Worm (Caenorhabditis elegans): ENCODE data around the gene thoc-2.

The thoc-2 gene

ce11 chrIII:6380472-6380871, 12.6 kb downstream of the thoc-2 start, which contains the start of gene C16A3.5:
Gene C16A3.5, plus strand, starts transcription at chrIII:6380772.
- TF ChIP-seq nhr-76 (tag; optimal IDR thresholded peaks at IDR 0.05) = no peak
- no peak for TF ChIP-seq ztf-11 (tag; optimal IDR thresholded peaks at IDR 0.05)
- TF ChIP-seq unc-62 (GFP tag; optimal IDR thresholded peaks at IDR 0.05) = no peak
- TF ChIP-seq mep-1 (tag; optimal IDR thresholded peaks at IDR 0.05) = no peak

DNA sequence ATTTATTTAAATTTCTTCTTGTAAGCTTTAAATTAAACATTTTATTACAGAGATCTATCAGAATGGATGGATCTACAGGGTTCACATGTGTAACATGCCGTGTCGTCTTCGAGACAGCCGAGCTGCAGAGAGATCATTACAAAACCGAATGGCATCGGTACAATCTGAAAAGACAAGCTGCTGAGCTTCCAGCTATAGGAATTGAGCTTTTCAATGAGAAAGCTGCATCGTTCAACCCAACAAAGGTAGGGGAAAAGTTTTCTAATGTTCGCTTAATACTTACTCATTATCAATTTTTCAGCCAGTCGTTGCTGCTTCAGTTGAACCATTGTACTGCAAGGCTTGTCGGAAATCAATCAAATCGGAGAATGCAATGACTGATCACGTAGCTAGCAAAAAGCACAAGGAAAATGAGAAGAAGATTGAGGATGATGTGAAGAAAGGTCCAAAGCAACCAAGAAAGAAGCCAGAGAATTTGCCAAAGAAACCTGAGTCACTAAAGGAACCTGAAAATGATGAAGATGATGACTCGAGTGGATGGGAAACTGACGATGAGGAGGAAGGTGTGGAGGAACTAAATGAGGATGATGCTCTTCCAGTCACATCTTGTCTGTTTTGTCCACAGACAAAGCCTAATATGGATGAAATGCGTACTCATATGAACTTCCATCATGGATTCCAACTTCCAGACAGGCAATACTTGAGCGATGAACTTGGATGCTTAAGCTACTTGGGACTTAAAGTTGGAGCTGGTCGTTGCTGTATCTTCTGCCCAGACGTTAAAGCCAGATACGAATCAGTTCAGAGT, 13.9 kb downstream of the thoc-2 start, which contains the start of gene znf-622:
znf-622 (plus strand) TSS at position 51 of the 808 bp plus-strand sequence.
- TF ChIP-seq ceh-39 (tag; optimal IDR thresholded peaks at IDR 0.05) = no peak

DNA sequence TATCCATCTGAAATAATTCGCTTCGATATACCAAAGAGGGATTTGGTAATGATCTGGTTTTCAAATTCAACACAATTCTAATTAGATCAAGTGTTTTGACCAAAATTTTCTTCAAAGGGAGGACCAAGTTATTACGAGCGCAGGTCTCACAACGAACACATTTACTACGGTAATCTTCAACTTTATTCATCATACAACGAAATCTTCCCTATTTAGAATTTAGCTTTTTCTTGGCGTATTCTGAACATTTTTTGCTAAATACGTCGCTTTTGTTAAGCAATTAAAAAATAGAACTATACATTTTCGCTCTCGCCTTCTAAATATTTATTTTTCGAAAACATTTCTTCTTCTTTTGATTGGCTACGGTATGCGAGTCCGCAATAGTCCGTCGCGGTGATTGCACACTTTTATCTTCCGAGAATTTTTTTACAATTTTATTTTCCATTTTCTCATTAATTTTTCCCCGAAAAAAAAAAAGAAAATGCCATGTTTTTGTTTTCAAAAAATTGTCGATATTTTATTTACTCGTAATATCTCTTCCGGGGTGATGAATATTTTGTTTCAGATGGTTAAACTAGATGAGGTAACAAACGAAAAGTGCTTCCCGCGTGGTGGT, 15.3 kb downstream of the thoc-2 start, which contains the start of gene let-716:
let-716 (plus strand) TSS at position 566 of the 616 bp plus-strand sequence.
- TF ChIP-seq lsy-2 (tag; optimal IDR thresholded peaks at IDR 0.05) (peak; percentile 95), ces-1 (GFP tag; optimal IDR thresholded peaks at IDR 0.05) (no peak)

ce11 chrIII:6389533-6389932, 21.7 kb downstream of the thoc-2 start, which contains the start of gene C16A3.2:
Gene C16A3.2, plus strand, starts transcription at chrIII:6389833.
- no peak for TF ChIP-seq blmp-1 (tag; optimal IDR thresholded peaks at IDR 0.05)
- TF ChIP-seq nhr-237 (tag; optimal IDR thresholded peaks at IDR 0.05) = no peak
- no peak for TF ChIP-seq flh-1 (GFP tag; optimal IDR thresholded peaks at IDR 0.05)
- TF ChIP-seq mab-5 (tag; optimal IDR thresholded peaks at IDR 0.05) = no peak
- no peak for TF ChIP-seq lsy-2 (tag; optimal IDR thresholded peaks at IDR 0.05)
- no peak for TF ChIP-seq ham-2 (GFP tag; optimal IDR thresholded peaks at IDR 0.05)
- TF ChIP-seq hlh-1 (tag; optimal IDR thresholded peaks at IDR 0.05) = no peak
- TF ChIP-seq mls-2 (tag; optimal IDR thresholded peaks at IDR 0.05) = no peak
- TF ChIP-seq unc-39 (tag; optimal IDR thresholded peaks at IDR 0.05) = no peak
- no peak for TF ChIP-seq nhr-76 (tag; optimal IDR thresholded peaks at IDR 0.05)
- TF ChIP-seq elt-1 (tag; optimal IDR thresholded peaks at IDR 0.05; ENCODE audit: borderline replicate concordance, insufficient read depth) = no peak
- no peak for TF ChIP-seq ceh-39 (tag; optimal IDR thresholded peaks at IDR 0.05)
- TF ChIP-seq elt-3 (tag; optimal IDR thresholded peaks at IDR 0.05) = no peak
- TF ChIP-seq bed-3 (GFP tag; optimal IDR thresholded peaks at IDR 0.05) = no peak
- TF ChIP-seq tbx-8 (GFP tag; optimal IDR thresholded peaks at IDR 0.05) = no peak
- TF ChIP-seq sem-2 (GFP tag; optimal IDR thresholded peaks at IDR 0.05) = no peak
- no peak for TF ChIP-seq cnd-1 (tag; optimal IDR thresholded peaks at IDR 0.05)
- no peak for TF ChIP-seq ceh-83 (GFP tag; optimal IDR thresholded peaks at IDR 0.05)
- no peak for TF ChIP-seq ceh-43 (GFP tag; optimal IDR thresholded peaks at IDR 0.05)
- TF ChIP-seq ztf-11 (tag; optimal IDR thresholded peaks at IDR 0.05) = no peak

DNA sequence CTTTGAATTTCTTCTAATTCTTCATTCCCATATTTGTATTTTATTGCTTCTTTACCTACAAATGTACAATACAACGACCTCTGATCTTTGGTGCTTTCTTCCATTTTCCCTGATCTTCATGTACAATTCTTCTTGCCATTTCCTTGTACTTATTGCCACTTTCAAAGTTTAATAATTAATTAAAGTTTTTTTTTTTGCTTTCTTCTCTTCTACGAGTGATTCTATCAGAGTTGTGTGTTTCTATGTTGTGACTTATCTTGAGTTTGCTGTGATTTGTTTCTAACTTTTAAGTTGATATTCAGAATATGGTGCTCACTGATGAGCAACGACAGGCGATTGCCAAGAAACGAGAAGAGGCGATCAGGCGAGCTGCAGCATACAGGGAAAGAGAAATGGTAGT, 22.8 kb downstream of the thoc-2 start, which contains the start of gene smrc-1:
smrc-1 (plus strand) TSS at position 301 of the 400 bp plus-strand sequence.
- TF ChIP-seq nhr-237 (tag; optimal IDR thresholded peaks at IDR 0.05) (no peak), lsy-2 (tag; optimal IDR thresholded peaks at IDR 0.05) (no peak), blmp-1 (tag; optimal IDR thresholded peaks at IDR 0.05) (no peak), ces-1 (GFP tag; optimal IDR thresholded peaks at IDR 0.05) (no peak), ceh-39 (tag; optimal IDR thresholded peaks at IDR 0.05) (no peak), sem-2 (GFP tag; optimal IDR thresholded peaks at IDR 0.05) (no peak), ceh-43 (GFP tag; optimal IDR thresholded peaks at IDR 0.05) (no peak), cnd-1 (tag; optimal IDR thresholded peaks at IDR 0.05) (no peak), ceh-83 (GFP tag; optimal IDR thresholded peaks at IDR 0.05) (no peak), lin-13 (tag; optimal IDR thresholded peaks at IDR 0.05) (no peak), elt-1 (tag; optimal IDR thresholded peaks at IDR 0.05; ENCODE audit: borderline replicate concordance, insufficient read depth) (no peak), unc-62 (GFP tag; optimal IDR thresholded peaks at IDR 0.05) (no peak)

DNA sequence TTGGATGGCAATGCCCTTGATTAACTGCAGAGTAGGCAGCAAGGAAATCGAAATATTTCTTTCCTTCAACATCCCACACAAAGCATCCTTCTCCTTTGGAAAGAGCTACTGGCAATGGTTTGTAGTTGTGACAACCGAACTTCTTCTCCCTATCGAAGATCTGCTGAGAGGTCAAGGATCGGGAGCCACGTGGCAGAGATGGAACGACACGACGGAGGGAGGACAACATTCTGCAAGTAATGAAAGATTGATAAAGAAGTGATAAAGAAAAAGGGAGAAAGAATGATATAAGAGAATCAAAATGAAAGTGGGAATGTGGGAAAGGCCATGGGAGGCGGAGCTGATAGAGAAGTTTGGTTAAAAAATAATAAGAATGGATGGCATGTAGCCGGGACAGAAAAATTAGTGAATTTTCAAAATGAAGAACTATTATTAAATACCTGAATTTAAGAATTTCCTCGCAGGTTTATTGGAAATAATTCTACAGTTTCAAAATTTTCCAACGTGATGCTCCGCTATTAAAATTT, 27.9 kb downstream of the thoc-2 start, which contains the start of gene oatr-1:
oatr-1 (minus strand) TSS at position 477 of the 527 bp plus-strand sequence.
- TF ChIP-seq M03D4.4 (tag; optimal IDR thresholded peaks at IDR 0.05) (no peak), hlh-1 (tag; optimal IDR thresholded peaks at IDR 0.05) (no peak), sptf-1 (tag; optimal IDR thresholded peaks at IDR 0.05) (no peak), mls-2 (tag; optimal IDR thresholded peaks at IDR 0.05) (no peak), ces-1 (GFP tag; optimal IDR thresholded peaks at IDR 0.05) (no peak), nhr-28 (tag; optimal IDR thresholded peaks at IDR 0.05) (no peak), elt-3 (tag; optimal IDR thresholded peaks at IDR 0.05) (no peak), lin-13 (tag; optimal IDR thresholded peaks at IDR 0.05) (no peak), sem-2 (GFP tag; optimal IDR thresholded peaks at IDR 0.05) (no peak)
